Worm (Caenorhabditis elegans) whole organism, L2 larva: Measurements from ENCODE around the gene srx-88.

Experiments used
- C34F6.9 ChIP-seq: fragments of 150-350 bp; optimal IDR thresholded peaks from 2 replicates; lab custom pipeline; 2014; ENCODE audit warnings: missing biosample characterization, missing genetic modification characterization
- F13H6.1 ChIP-seq: sonication (generic microtip); optimal IDR thresholded peaks from 2 replicates; lab custom pipeline; 2016; ENCODE audit warnings: missing genetic modification characterization, missing compliant biosample characterization
- R02D3.7 ChIP-seq: fragments of 150-350 bp; optimal IDR thresholded peaks from 2 replicates; lab custom pipeline; 2014; ENCODE audit warnings: missing biosample characterization, missing genetic modification characterization
- Y55F3AM.14 ChIP-seq: fragments of 200-800 bp; sonication (Bioruptor generic); optimal IDR thresholded peaks from 2 replicates; lab custom pipeline; 2018; ENCODE audit warnings: mild to moderate bottlenecking, missing genetic modification characterization, missing compliant biosample characterization
- ceh-16 ChIP-seq: fragments of 150-350 bp; optimal IDR thresholded peaks from 2 replicates; lab custom pipeline; 2014; ENCODE audit warnings: missing biosample characterization, missing genetic modification characterization
- crh-2 ChIP-seq: sonication (generic microtip); optimal IDR thresholded peaks from 2 replicates; lab custom pipeline; 2017; ENCODE audit warnings: missing biosample characterization, missing genetic modification characterization
- egl-27 ChIP-seq: sonication (generic microtip); optimal IDR thresholded peaks from 3 replicates; lab custom pipeline; 2017; ENCODE audit warnings: missing biosample characterization, missing genetic modification reagents, missing genetic modification characterization
- fos-1 ChIP-seq: fragments of 150-350 bp; optimal IDR thresholded peaks from 2 replicates; lab custom pipeline; 2014; ENCODE audit warnings: missing biosample characterization, missing genetic modification characterization
- gmeb-1 ChIP-seq: fragments of 150-350 bp; optimal IDR thresholded peaks from 2 replicates; lab custom pipeline; 2014; ENCODE audit warnings: missing biosample characterization, missing genetic modification characterization
- lin-11 ChIP-seq: fragments of 150-350 bp; sonication (generic microtip); optimal IDR thresholded peaks from 2 replicates; lab custom pipeline; 2014; ENCODE audit warnings: missing biosample characterization, missing genetic modification characterization, inconsistent platforms, mixed read lengths
- lin-39 ChIP-seq: fragments of 150-350 bp; optimal IDR thresholded peaks from 2 replicates; lab custom pipeline; 2014; ENCODE audit warnings: missing biosample characterization, missing genetic modification reagents, missing genetic modification characterization
- lsy-2 ChIP-seq, 2 experiments: fragments of 150-350 bp in 1 of 2; sonication (generic microtip) in 1 of 2; optimal IDR thresholded peaks; 2 replicates each; lab custom pipeline; 2014 to 2017; ENCODE audit warnings: missing biosample characterization in 2 of 2, missing genetic modification characterization in 2 of 2
- mab-5 ChIP-seq: fragments of 150-350 bp; optimal IDR thresholded peaks from 2 replicates; lab custom pipeline; 2014; ENCODE audit warnings: missing biosample characterization, missing genetic modification characterization
- mdl-1 ChIP-seq, 2 experiments: fragments of 150-350 bp in 1 of 2; sonication (generic microtip) in 1 of 2; optimal IDR thresholded peaks; 2 replicates each; lab custom pipeline; 2017; ENCODE audit warnings: missing biosample characterization in 2 of 2, missing genetic modification characterization in 2 of 2
- nhr-10 ChIP-seq: sonication (generic microtip); optimal IDR thresholded peaks from 2 replicates; lab custom pipeline; 2017; ENCODE audit warnings: missing biosample characterization, missing genetic modification characterization
- nhr-11 ChIP-seq: fragments of 150-350 bp; optimal IDR thresholded peaks from 2 replicates; lab custom pipeline; 2014; ENCODE audit warnings: missing biosample characterization, missing genetic modification characterization
- nhr-12 ChIP-seq: fragments of 150-350 bp; optimal IDR thresholded peaks from 2 replicates; lab custom pipeline; 2014; ENCODE audit warnings: missing biosample characterization, missing genetic modification characterization
- nhr-129 ChIP-seq: fragments of 150-350 bp; optimal IDR thresholded peaks from 2 replicates; lab custom pipeline; 2014; ENCODE audit warnings: missing biosample characterization, missing genetic modification characterization
- nhr-21 ChIP-seq: fragments of 150-350 bp; optimal IDR thresholded peaks from 2 replicates; lab custom pipeline; 2014; ENCODE audit warnings: missing biosample characterization, missing genetic modification characterization
- nhr-23 ChIP-seq: fragments of 150-350 bp; optimal IDR thresholded peaks from 2 replicates; lab custom pipeline; 2014; ENCODE audit warnings: missing biosample characterization, missing genetic modification reagents, missing genetic modification characterization
- nhr-237 ChIP-seq: fragments of 150-350 bp; optimal IDR thresholded peaks from 2 replicates; lab custom pipeline; 2014; ENCODE audit warnings: missing biosample characterization, missing genetic modification characterization
- nhr-6 ChIP-seq: fragments of 150-350 bp; optimal IDR thresholded peaks from 2 replicates; lab custom pipeline; 2014; ENCODE audit warnings: missing biosample characterization, missing genetic modification characterization
- nhr-77 ChIP-seq: fragments of 150-350 bp; optimal IDR thresholded peaks from 2 replicates; lab custom pipeline; 2014; ENCODE audit warnings: missing biosample characterization, missing genetic modification characterization
- peb-1 ChIP-seq: fragments of 150-350 bp; optimal IDR thresholded peaks from 2 replicates; lab custom pipeline; 2014; ENCODE audit warnings: missing biosample characterization, missing genetic modification characterization
- sem-4 ChIP-seq: fragments of 150-350 bp; optimal IDR thresholded peaks from 2 replicates; lab custom pipeline; 2014; ENCODE audit warnings: missing biosample characterization, missing genetic modification reagents, missing genetic modification characterization
- skn-1 ChIP-seq: sonication (generic microtip); optimal IDR thresholded peaks from 2 replicates; lab custom pipeline; 2017; ENCODE audit warnings: missing biosample characterization, missing genetic modification characterization
- sma-3 ChIP-seq: sonication (generic microtip); optimal IDR thresholded peaks from 2 replicates; lab custom pipeline; 2016; ENCODE audit warnings: missing genetic modification reagents, missing genetic modification characterization, missing compliant biosample characterization
- sma-9 ChIP-seq, 2 experiments: fragments of 150-350 bp in 1 of 2; sonication (generic microtip) in 1 of 2; optimal IDR thresholded peaks; 2 replicates each; lab custom pipeline; 2014 to 2016; ENCODE audit warnings: missing genetic modification characterization in 2 of 2, mild to moderate bottlenecking in 1 of 2, missing biosample characterization in 1 of 2, missing compliant biosample characterization in 1 of 2, missing genetic modification reagents in 1 of 2, moderate library complexity in 1 of 2
- snpc-4 ChIP-seq: fragments of 150-350 bp; optimal IDR thresholded peaks from 2 replicates; lab custom pipeline; 2014; ENCODE audit warnings: missing biosample characterization, missing genetic modification characterization
- unc-39 ChIP-seq: fragments of 150-350 bp; optimal IDR thresholded peaks from 2 replicates; lab custom pipeline; 2014; ENCODE audit warnings: missing biosample characterization, missing genetic modification characterization
- unc-62 ChIP-seq: fragments of 150-350 bp; optimal IDR thresholded peaks from 2 replicates; lab custom pipeline; 2014; ENCODE audit warnings: missing biosample characterization, missing genetic modification reagents, missing genetic modification characterization
- zag-1 ChIP-seq: fragments of 150-350 bp; optimal IDR thresholded peaks from 2 replicates; lab custom pipeline; 2014; ENCODE audit warnings: missing biosample characterization, missing genetic modification characterization
- ztf-11 ChIP-seq: sonication (generic microtip); optimal IDR thresholded peaks from 2 replicates; lab custom pipeline; 2017; ENCODE audit warnings: missing biosample characterization, missing genetic modification characterization
- ztf-4 ChIP-seq: fragments of 150-350 bp; optimal IDR thresholded peaks from 2 replicates; lab custom pipeline; 2014; ENCODE audit warnings: missing biosample characterization, missing genetic modification characterization

The srx-88 gene

DNA sequence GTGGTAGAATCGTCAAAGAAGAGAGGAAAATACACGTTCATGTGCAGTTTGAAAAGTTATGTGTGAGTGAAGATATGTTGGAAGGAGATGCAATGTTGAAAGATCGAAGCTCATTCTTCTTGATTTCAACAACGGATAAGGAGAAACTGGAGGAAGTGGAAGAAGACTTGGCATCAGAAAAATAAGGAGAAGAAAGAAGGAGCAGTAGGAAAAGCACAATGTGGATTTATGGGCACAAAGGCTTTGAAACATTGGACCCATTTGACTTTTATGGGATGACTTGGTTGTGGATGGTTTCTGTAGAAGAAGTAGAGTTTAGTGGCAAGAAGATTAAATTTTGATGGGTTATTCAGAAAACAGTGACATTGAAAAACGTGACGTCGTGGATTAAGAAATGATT is 36.8 kb downstream of the srx-88 start:
- TF ChIP-seq crh-2 (no peak), nhr-10 (tag; lab: Kevin White, UChicago) (no peak), C34F6.9 (no peak), mab-5 (peak; percentile 58)
- TF ChIP-seq, all 48 proteins: peak for 1

DNA sequence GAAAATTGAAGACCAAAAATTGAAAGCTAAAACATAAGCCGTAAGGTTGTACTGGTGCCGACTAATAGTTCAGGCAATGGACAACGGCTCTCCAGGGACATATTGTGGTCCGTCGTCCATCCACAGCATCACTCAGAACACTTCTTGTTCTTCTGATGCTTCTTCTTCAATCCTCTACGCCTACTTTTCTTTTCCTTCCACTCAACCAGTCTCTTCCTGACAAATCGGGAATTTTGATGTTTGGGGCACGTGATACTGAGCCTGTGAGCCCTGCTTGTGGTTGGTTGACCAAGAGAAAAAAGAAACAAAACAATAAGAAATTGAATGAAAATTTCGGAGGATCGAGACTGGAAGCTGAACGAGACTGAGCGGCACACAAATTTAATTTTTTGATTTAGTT is 38.0 kb downstream of the srx-88 start:
- TF ChIP-seq ceh-16 (tag; lab: Kevin White, UChicago) (no peak), mab-5 (peak; percentile 0), mdl-1 (tag; optimal IDR thresholded peaks at IDR 0.05; lab: Kevin White, UChicago) (peak in 1 of 2 experiments; percentile 3)

DNA sequence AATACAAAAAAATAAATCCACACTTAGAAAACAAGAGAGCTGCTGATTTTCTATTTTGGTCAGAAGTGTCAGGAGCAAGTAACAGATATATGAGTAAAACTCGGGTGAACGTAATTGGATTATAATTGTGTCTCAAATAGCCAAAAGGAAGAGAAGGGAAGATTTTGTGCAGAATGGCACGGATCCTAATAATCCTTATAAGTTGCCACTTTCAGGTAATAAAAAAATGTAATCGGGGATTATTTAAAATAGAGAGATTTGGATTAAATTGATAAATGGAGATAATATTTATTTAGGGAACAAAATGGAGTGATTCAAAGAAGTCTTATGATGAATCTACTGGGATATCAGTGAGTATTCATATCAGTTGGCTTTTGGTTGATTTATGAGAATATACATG is 41.6 kb downstream of the srx-88 start:
- TF ChIP-seq snpc-4 (tag; lab: Kevin White, UChicago): no peak
- no peak for TF ChIP-seq ztf-11
- no peak for TF ChIP-seq nhr-12 (tag; lab: Kevin White, UChicago)
- TF ChIP-seq sma-9 (GFP tag; optimal IDR thresholded peaks at IDR 0.05; lab: Kevin White, UChicago): no peak
- no peak for TF ChIP-seq sma-9 (tag; optimal IDR thresholded peaks at IDR 0.05; lab: Kevin White, UChicago)
- no peak for TF ChIP-seq mdl-1 (tag; optimal IDR thresholded peaks at IDR 0.05; lab: Kevin White, UChicago)
- no peak for TF ChIP-seq lin-39 (tag; lab: Kevin White, UChicago)
- no peak for TF ChIP-seq sma-3 (GFP tag; lab: Kevin White, UChicago)
- TF ChIP-seq R02D3.7: no peak
- no peak for TF ChIP-seq nhr-23 (tag; lab: Kevin White, UChicago)
- TF ChIP-seq crh-2: no peak
- TF ChIP-seq, all 48 proteins: peak for 0

ce11 chrV:11627837-11628236 is 44.5 kb downstream of the srx-88 start:
- TF ChIP-seq nhr-237: no peak
- no peak for TF ChIP-seq sma-3 (GFP tag; lab: Kevin White, UChicago)
- TF ChIP-seq nhr-23 (tag; lab: Kevin White, UChicago): no peak
- TF ChIP-seq sma-9 (GFP tag; optimal IDR thresholded peaks at IDR 0.05; lab: Kevin White, UChicago): no peak
- no peak for TF ChIP-seq sma-9 (tag; optimal IDR thresholded peaks at IDR 0.05; lab: Kevin White, UChicago)
- no peak for TF ChIP-seq lsy-2 (tag; optimal IDR thresholded peaks at IDR 0.05; lab: Kevin White, UChicago)
- no peak for TF ChIP-seq snpc-4 (tag; lab: Kevin White, UChicago)
- TF ChIP-seq egl-27 (tag; lab: Kevin White, UChicago): no peak

ce11 chrV:11629222-11630026 is 46.1 kb downstream of the srx-88 start, which contains the start of gene F35B12.10:
Gene F35B12.10, minus strand, starts transcription at chrV:11629272.
- TF ChIP-seq nhr-77 (tag; lab: Kevin White, UChicago) (no peak), nhr-12 (tag; lab: Kevin White, UChicago) (no peak), unc-62 (GFP tag; lab: Kevin White, UChicago) (no peak), fos-1 (tag; lab: Kevin White, UChicago) (peak; percentile 55), egl-27 (tag; lab: Kevin White, UChicago) (no peak), nhr-6 (tag; lab: Kevin White, UChicago) (no peak), Y55F3AM.14 (GFP tag; lab: Kevin White, UChicago) (no peak), crh-2 (peak; percentile 28), zag-1 (tag; lab: Kevin White, UChicago) (no peak), sem-4 (no peak), nhr-129 (tag; lab: Kevin White, UChicago) (no peak), lin-11 (tag; lab: Kevin White, UChicago) (no peak), F13H6.1 (peak; percentile 27), sma-3 (GFP tag; lab: Kevin White, UChicago) (peak; percentile 49), R02D3.7 (no peak), gmeb-1 (peak; percentile 26), unc-39 (tag; lab: Kevin White, UChicago) (no peak), mab-5 (no peak), peb-1 (no peak), ztf-4 (tag; lab: Kevin White, UChicago) (no peak), ceh-16 (tag; lab: Kevin White, UChicago) (no peak), nhr-23 (tag; lab: Kevin White, UChicago) (no peak), sma-9 (GFP tag; optimal IDR thresholded peaks at IDR 0.05; lab: Kevin White, UChicago) (peak; percentile 58), sma-9 (tag; optimal IDR thresholded peaks at IDR 0.05; lab: Kevin White, UChicago) (no peak), nhr-11 (tag; lab: Kevin White, UChicago) (no peak), skn-1 (no peak), C34F6.9 (no peak), nhr-21 (tag; lab: Kevin White, UChicago) (no peak)
- TF ChIP-seq, all 48 proteins: peak for 6
